Worm (Caenorhabditis elegans) whole organism, mixed stage, embryonic: ENCODE results near the gene twk-42.

Experiments used
- mep-1 ChIP-seq: fragments of 150-350 bp; optimal IDR thresholded peaks from 2 replicates; lab custom pipeline; 2017; ENCODE audit warnings: missing biosample characterization, missing genetic modification reagents, missing genetic modification characterization, inconsistent platforms
- nhr-12 ChIP-seq: fragments of 150-350 bp; optimal IDR thresholded peaks from 2 replicates; lab custom pipeline; 2014; ENCODE audit warnings: missing biosample characterization, missing genetic modification characterization
- nhr-2 ChIP-seq: fragments of 150-350 bp; optimal IDR thresholded peaks from 2 replicates; lab custom pipeline; 2014; ENCODE audit warnings: missing biosample characterization, missing genetic modification characterization
- nhr-237 ChIP-seq: fragments of 150-350 bp; optimal IDR thresholded peaks from 2 replicates; lab custom pipeline; 2014; ENCODE audit warnings: missing biosample characterization, missing genetic modification characterization
- unc-39 ChIP-seq: fragments of 150-350 bp; optimal IDR thresholded peaks from 2 replicates; lab custom pipeline; 2014; ENCODE audit warnings: missing biosample characterization, missing genetic modification characterization
- unc-62 ChIP-seq: fragments of 150-350 bp; optimal IDR thresholded peaks from 2 replicates; lab custom pipeline; 2014; ENCODE audit warnings: missing biosample characterization, missing genetic modification reagents, missing genetic modification characterization
- ztf-11 ChIP-seq: fragments of 150-350 bp; optimal IDR thresholded peaks from 2 replicates; lab custom pipeline; 2014; ENCODE audit warnings: missing biosample characterization, missing genetic modification characterization

- TF ChIP-seq mep-1 (tag; lab: Kevin White, UChicago) (no peak), nhr-12 (tag; lab: Kevin White, UChicago) (no peak), unc-62 (GFP tag; lab: Kevin White, UChicago) (no peak), nhr-2 (tag; lab: Kevin White, UChicago) (no peak), ztf-11 (tag; lab: Kevin White, UChicago) (no peak), nhr-237 (tag; lab: Kevin White, UChicago) (no peak), unc-39 (tag; lab: Kevin White, UChicago) (no peak)
Measured at ce11 chrV:17684857-17685256, 47.6 kb downstream of the twk-42 start, which contains the start of the genes F59A1.16 and F59A1.6.
